Worm (Caenorhabditis elegans): Measurements from ENCODE around the gene aak-1.
A peak's percentile ranks its signal among the peaks of the same experiment; 100 is the strongest.

DNA sequence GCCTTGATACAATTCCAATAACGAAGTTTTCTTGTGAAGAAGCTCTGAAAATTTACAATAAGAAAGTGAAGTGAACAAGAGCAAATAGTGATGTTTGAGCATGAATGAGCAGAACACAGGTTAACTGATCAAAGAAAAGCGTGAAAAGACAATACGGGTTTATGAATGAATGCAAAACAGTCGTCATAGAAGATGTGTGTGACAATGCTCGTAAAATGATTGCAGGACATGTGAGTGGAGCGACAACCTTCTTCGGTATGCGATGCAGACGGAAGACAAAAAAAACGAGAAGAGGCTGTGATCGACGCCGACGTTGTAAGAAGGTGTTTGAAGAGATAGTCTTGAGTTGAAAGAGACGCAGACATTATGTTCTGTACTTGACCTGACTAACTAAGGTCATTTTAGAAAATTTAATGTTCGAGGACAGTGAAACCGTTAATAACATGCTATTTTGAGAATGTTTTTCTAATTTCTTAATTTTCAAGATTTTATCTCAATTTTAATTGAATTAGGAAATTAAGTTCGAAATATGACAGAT is 6.5 kb upstream of the aak-1 start, which contains the start of gene mig-22:
- TF ChIP-seq blmp-1 (tag; optimal IDR thresholded peaks at IDR 0.05; ENCODE audit: insufficient read depth) (peak; percentile 33), nhr-12 (tag; optimal IDR thresholded peaks at IDR 0.05) (no peak), R02D3.7 (tag; optimal IDR thresholded peaks at IDR 0.05) (no peak), unc-62 (GFP tag; optimal IDR thresholded peaks at IDR 0.05) (no peak), ztf-11 (tag; optimal IDR thresholded peaks at IDR 0.05) (no peak), lsy-2 (tag; optimal IDR thresholded peaks at IDR 0.05) (no peak), egl-27 (tag; optimal IDR thresholded peaks at IDR 0.05) (no peak), ztf-4 (tag; optimal IDR thresholded peaks at IDR 0.05) (no peak), ceh-82 (tag; optimal IDR thresholded peaks at IDR 0.05) (no peak), nhr-23 (tag; optimal IDR thresholded peaks at IDR 0.05) (no peak), zag-1 (tag; optimal IDR thresholded peaks at IDR 0.05) (no peak), lin-11 (tag; optimal IDR thresholded peaks at IDR 0.05) (no peak), fos-1 (tag; optimal IDR thresholded peaks at IDR 0.05) (no peak)

Measured in whole organism, L2 larva.